Fruit fly (Drosophila melanogaster) whole organism, embryonic: ENCODE results near the gene CG8176.

ENCODE experiments used
- Aef1 ChIP-seq: fragments of 200-800 bp; sonication (Bioruptor generic); IDR thresholded peaks from 3 replicates; pipeline ENCODE4 v1.3.6; 2022; ENCODE audit warnings: missing biosample characterization, missing genetic modification characterization
- Antp ChIP-seq: fragments of 200-800 bp; sonication (Bioruptor generic); optimal IDR thresholded peaks from 3 replicates; lab custom pipeline; 2016; ENCODE audit warnings: missing biosample characterization, missing genetic modification characterization
- B-H1 ChIP-seq: fragments of 200-800 bp; sonication (Bioruptor generic); IDR thresholded peaks from 3 replicates; pipeline ENCODE4 v1.3.6; 2022; ENCODE audit warnings: missing biosample characterization, missing genetic modification characterization
- CG10979 ChIP-seq: fragments of 200-800 bp; sonication (Bioruptor generic); optimal IDR thresholded peaks from 2 replicates; lab custom pipeline; 2018; ENCODE audit warnings: missing biosample characterization, mild to moderate bottlenecking, missing genetic modification characterization, moderate library complexity
- CG1647 ChIP-seq: fragments of 200-800 bp; sonication (Bioruptor generic); optimal IDR thresholded peaks from 3 replicates; lab custom pipeline; 2016; ENCODE audit warnings: missing biosample characterization, missing genetic modification characterization
- CG2116 ChIP-seq: fragments of 200-800 bp; sonication (Bioruptor generic); optimal IDR thresholded peaks from 3 replicates; lab custom pipeline; 2018; ENCODE audit warnings: missing biosample characterization, mild to moderate bottlenecking, missing genetic modification characterization
- CG2120 ChIP-seq: fragments of 200-800 bp; sonication (Bioruptor generic); optimal IDR thresholded peaks from 3 replicates; lab custom pipeline; 2016; ENCODE audit warnings: missing biosample characterization, missing genetic modification characterization
- CG2889 ChIP-seq: fragments of 200-800 bp; sonication (Bioruptor generic); IDR thresholded peaks from 3 replicates; pipeline ENCODE4 v1.3.6; 2022; ENCODE audit warnings: missing biosample characterization, missing genetic modification characterization
- CG33213 ChIP-seq: fragments of 200-800 bp; sonication (Bioruptor generic); optimal IDR thresholded peaks from 3 replicates; lab custom pipeline; 2016; ENCODE audit warnings: missing biosample characterization, missing genetic modification characterization
- CG4328 ChIP-seq: fragments of 200-800 bp; sonication (Bioruptor generic); optimal IDR thresholded peaks from 3 replicates; lab custom pipeline; 2017; ENCODE audit warnings: missing biosample characterization, missing genetic modification reagents, missing genetic modification characterization
- CG7839 ChIP-seq: fragments of 200-800 bp; sonication (Bioruptor generic); optimal IDR thresholded peaks from 3 replicates; lab custom pipeline; 2018; ENCODE audit warnings: missing biosample characterization, mild to moderate bottlenecking, missing genetic modification characterization, moderate library complexity
- CG8765 ChIP-seq: fragments of 200-800 bp; sonication (Bioruptor generic); IDR thresholded peaks from 2 replicates; pipeline ENCODE4 v1.3.6; 2022; ENCODE audit warnings: missing biosample characterization, missing genetic modification characterization
- CG9797 ChIP-seq: fragments of 200-800 bp; sonication (Bioruptor generic); optimal IDR thresholded peaks from 3 replicates; lab custom pipeline; 2018; ENCODE audit warnings: missing biosample characterization, mild to moderate bottlenecking, missing genetic modification characterization
- Camta ChIP-seq: fragments of 200-800 bp; sonication (Bioruptor generic); optimal IDR thresholded peaks from 2 replicates; lab custom pipeline; 2016; ENCODE audit warnings: missing biosample characterization, missing genetic modification characterization
- D ChIP-seq, 2 experiments: fragments of 200-800 bp in 1 of 2; fragments of >200 bp in 1 of 2; sonication (Bioruptor generic) in 1 of 2; optimal IDR thresholded peaks; 2 replicates in 1 of 2; 3 replicates in 1 of 2; lab custom pipeline; 2017; ENCODE audit warnings: mild to moderate bottlenecking in 1 of 2, missing biosample characterization in 1 of 2, missing genetic modification characterization in 1 of 2, missing genetic modification reagents in 1 of 2
- Dad ChIP-seq: fragments of 200-800 bp; sonication (Bioruptor generic); optimal IDR thresholded peaks from 3 replicates; lab custom pipeline; 2016; ENCODE audit warnings: missing biosample characterization, missing genetic modification characterization
- Dfd ChIP-seq, 2 experiments: fragments of >200 bp; optimal IDR thresholded peaks; 2 replicates each; lab custom pipeline; 2017; ENCODE audit warnings: missing biosample characterization in 2 of 2, missing genetic modification characterization in 2 of 2
- Dip2 ChIP-seq: fragments of 200-800 bp; sonication (Bioruptor generic); IDR thresholded peaks from 2 replicates; pipeline ENCODE4 v1.3.6; 2022; ENCODE audit warnings: missing biosample characterization, missing genetic modification characterization
- Ets65A ChIP-seq: fragments of 200-800 bp; sonication (Bioruptor generic); peaks from one replicate; lab custom pipeline; 2016; ENCODE audit warnings: missing biosample characterization, missing genetic modification characterization
- HLHmδ ChIP-seq: fragments of 200-800 bp; sonication (Bioruptor generic); optimal IDR thresholded peaks from 2 replicates; lab custom pipeline; 2018; ENCODE audit warnings: missing biosample characterization, mild to moderate bottlenecking, missing genetic modification characterization, moderate library complexity
- Hsf ChIP-seq: fragments of 200-800 bp; sonication (Bioruptor generic); optimal IDR thresholded peaks from 3 replicates; lab custom pipeline; 2016; ENCODE audit warnings: missing biosample characterization, missing genetic modification characterization
- Med ChIP-seq: fragments of 200-800 bp; sonication (Bioruptor generic); peaks from one replicate; lab custom pipeline; 2016; ENCODE audit warnings: missing biosample characterization, missing genetic modification characterization, mild to moderate bottlenecking, inconsistent platforms, moderate library complexity
- Meics ChIP-seq: fragments of 200-800 bp; sonication (Bioruptor generic); optimal IDR thresholded peaks from 2 replicates; lab custom pipeline; 2017; ENCODE audit warnings: missing biosample characterization, mild to moderate bottlenecking, missing genetic modification characterization
- Myb ChIP-seq: fragments of 200-800 bp; sonication (Bioruptor generic); optimal IDR thresholded peaks from 2 replicates; lab custom pipeline; 2016; ENCODE audit warnings: missing biosample characterization, missing genetic modification characterization
- NfI ChIP-seq: fragments of 200-800 bp; sonication (Bioruptor generic); optimal IDR thresholded peaks from 3 replicates; lab custom pipeline; 2018; ENCODE audit warnings: missing biosample characterization, mild to moderate bottlenecking, missing genetic modification characterization, moderate library complexity
- Poxn ChIP-seq: fragments of 200-800 bp; sonication (Bioruptor generic); IDR thresholded peaks from 2 replicates; pipeline ENCODE4 v1.3.6; 2022; ENCODE audit warnings: missing biosample characterization, missing genetic modification characterization
- Sox102F ChIP-seq: fragments of 200-800 bp; sonication (Bioruptor generic); optimal IDR thresholded peaks from 2 replicates; lab custom pipeline; 2018; ENCODE audit warnings: missing biosample characterization, mild to moderate bottlenecking, missing genetic modification characterization, moderate library complexity
- Stat92E ChIP-seq, 3 experiments: fragments of >200 bp in 2 of 3; fragments of 200-800 bp in 1 of 3; sonication (Bioruptor generic) in 1 of 3; optimal IDR thresholded peaks; 2 replicates each; lab custom pipeline; 2017 to 2019; ENCODE audit warnings: missing biosample characterization in 3 of 3, missing genetic modification characterization in 3 of 3, mild to moderate bottlenecking in 1 of 3, moderate library complexity in 1 of 3
- cad ChIP-seq: fragments of >200 bp; optimal IDR thresholded peaks from 2 replicates; lab custom pipeline; 2017; ENCODE audit warnings: missing biosample characterization, missing genetic modification characterization
- en ChIP-seq: fragments of 200-800 bp; sonication (Bioruptor generic); optimal IDR thresholded peaks from 2 replicates; lab custom pipeline; 2016; ENCODE audit warnings: missing biosample characterization, missing genetic modification characterization
- fd64A ChIP-seq: fragments of 200-800 bp; sonication (Bioruptor generic); optimal IDR thresholded peaks from 3 replicates; lab custom pipeline; 2018; ENCODE audit warnings: missing biosample characterization, mild to moderate bottlenecking, missing genetic modification characterization
- ftz-f1 ChIP-seq: fragments of 200-800 bp; sonication (Bioruptor generic); optimal IDR thresholded peaks from 2 replicates; lab custom pipeline; 2016; ENCODE audit warnings: missing biosample characterization, missing genetic modification characterization
- her ChIP-seq: fragments of 200-800 bp; sonication (Bioruptor generic); optimal IDR thresholded peaks from 2 replicates; lab custom pipeline; 2016; ENCODE audit warnings: missing biosample characterization, missing genetic modification characterization
- insv ChIP-seq, 2 experiments: fragments of 200-800 bp; sonication (Bioruptor generic); optimal IDR thresholded peaks; 3 replicates each; lab custom pipeline; 2016 to 2018; ENCODE audit warnings: missing biosample characterization in 2 of 2, missing genetic modification characterization in 2 of 2
- knrl ChIP-seq: fragments of 200-800 bp; sonication (Bioruptor generic); IDR thresholded peaks from 3 replicates; pipeline ENCODE4 v1.3.6; 2022; ENCODE audit warnings: missing biosample characterization, missing genetic modification characterization; ENCODE audit not compliant: partially characterized antibody
- lbe ChIP-seq: fragments of 200-800 bp; sonication (Bioruptor generic); optimal IDR thresholded peaks from 2 replicates; lab custom pipeline; 2016; ENCODE audit warnings: missing biosample characterization, mild to moderate bottlenecking, missing genetic modification characterization
- lola ChIP-seq, 3 experiments: fragments of >200 bp in 2 of 3; fragments of 200-800 bp in 1 of 3; sonication (Bioruptor generic) in 1 of 3; optimal IDR thresholded peaks; 2 replicates each; lab custom pipeline; 2017 to 2019; ENCODE audit warnings: missing biosample characterization in 3 of 3, missing genetic modification characterization in 3 of 3, mild to moderate bottlenecking in 1 of 3, moderate library complexity in 1 of 3
- nom ChIP-seq: fragments of 200-800 bp; sonication (Bioruptor generic); optimal IDR thresholded peaks from 2 replicates; lab custom pipeline; 2017; ENCODE audit warnings: missing biosample characterization, missing genetic modification characterization, mild to moderate bottlenecking, moderate library complexity, missing genetic modification reagents
- peb ChIP-seq: fragments of 200-800 bp; sonication (Bioruptor generic); IDR thresholded peaks from 2 replicates; pipeline ENCODE4 v1.3.6; 2022; ENCODE audit warnings: missing biosample characterization, missing genetic modification characterization
- pfk ChIP-seq: fragments of 200-800 bp; sonication (Bioruptor generic); optimal IDR thresholded peaks from 2 replicates; lab custom pipeline; 2018; ENCODE audit warnings: missing biosample characterization, mild to moderate bottlenecking, missing genetic modification characterization, moderate library complexity
- pzg ChIP-seq: fragments of 200-800 bp; sonication (Bioruptor generic); optimal IDR thresholded peaks from 3 replicates; lab custom pipeline; 2018; ENCODE audit warnings: missing biosample characterization, mild to moderate bottlenecking, missing genetic modification characterization, moderate library complexity
- sc ChIP-seq, 3 experiments: fragments of >200 bp in 2 of 3; fragments of 200-800 bp in 1 of 3; sonication (Bioruptor generic) in 1 of 3; optimal IDR thresholded peaks; 2 replicates in 2 of 3; 3 replicates in 1 of 3; lab custom pipeline; 2017; ENCODE audit warnings: mild to moderate bottlenecking in 1 of 3, missing biosample characterization in 1 of 3, missing genetic modification characterization in 1 of 3, missing genetic modification reagents in 1 of 3
- sens ChIP-seq: fragments of 200-800 bp; sonication (Bioruptor generic); peaks from one replicate; lab custom pipeline; 2016; ENCODE audit warnings: missing biosample characterization, missing genetic modification characterization
- shn ChIP-seq: fragments of 200-800 bp; sonication (Bioruptor generic); optimal IDR thresholded peaks from 3 replicates; lab custom pipeline; 2016; ENCODE audit warnings: missing biosample characterization, missing genetic modification characterization
- sima ChIP-seq: fragments of 200-800 bp; sonication (Bioruptor generic); optimal IDR thresholded peaks from 2 replicates; lab custom pipeline; 2016; ENCODE audit warnings: missing biosample characterization, missing genetic modification characterization
- slbo ChIP-seq: fragments of 200-800 bp; sonication (Bioruptor generic); IDR thresholded peaks from 2 replicates; pipeline ENCODE4 v1.3.6; 2022; ENCODE audit warnings: missing biosample characterization, missing genetic modification characterization
- ssp ChIP-seq: fragments of 200-800 bp; sonication (Bioruptor generic); IDR thresholded peaks from 2 replicates; pipeline ENCODE4 v1.3.6; 2022; ENCODE audit warnings: missing biosample characterization, missing genetic modification characterization
- vnd ChIP-seq: fragments of 200-800 bp; sonication (Bioruptor generic); IDR thresholded peaks from 3 replicates; pipeline ENCODE4 v1.3.6; 2022; ENCODE audit warnings: missing biosample characterization, missing genetic modification characterization; ENCODE audit not compliant: partially characterized antibody
- vvl ChIP-seq: fragments of 200-800 bp; sonication (Bioruptor generic); IDR thresholded peaks from 2 replicates; pipeline ENCODE4 v1.3.6; 2022; ENCODE audit warnings: missing biosample characterization, missing genetic modification characterization

The CG8176 gene

DNA sequence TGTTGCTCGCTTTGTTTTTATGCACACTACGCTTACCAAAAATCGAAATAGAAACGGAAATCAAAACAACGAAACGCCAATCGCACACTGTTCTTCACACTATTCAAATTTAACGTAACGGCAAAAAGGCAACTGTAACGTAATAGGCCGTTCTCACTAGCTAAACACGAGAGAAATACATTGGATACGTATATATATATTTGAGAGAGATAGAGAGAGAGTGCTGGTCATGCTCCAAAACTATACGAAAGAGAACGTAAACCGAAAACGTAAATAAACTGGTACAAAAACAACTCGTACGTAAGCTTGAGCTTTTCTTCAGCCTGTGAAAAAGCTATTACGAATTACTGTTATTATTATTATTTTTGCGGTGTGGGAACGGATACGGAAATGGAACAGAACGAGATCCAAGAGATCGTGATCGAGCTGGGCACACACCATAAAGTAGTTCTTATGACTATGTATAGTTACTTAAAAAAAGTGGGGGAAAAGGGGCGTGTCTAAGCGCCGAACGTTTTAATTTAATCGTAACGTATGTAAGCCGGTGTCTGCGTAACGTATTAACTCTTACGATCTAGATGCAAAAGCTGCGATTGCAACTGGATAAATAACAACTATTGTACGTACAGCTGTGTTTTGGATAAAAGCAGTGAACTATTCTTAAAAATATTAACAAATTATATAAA lies 27.8 kb downstream of the CG8176 start (continued):
- TF ChIP-seq sens (GFP tag; lab: Kevin White, UChicago): peak; percentile 79
- TF ChIP-seq CG2120: no peak
- no peak for TF ChIP-seq Dip2 (GFP tag; lab: Robert Waterston, UW)
- peak; percentile 13 for TF ChIP-seq pzg (GFP tag; lab: Kevin White, UChicago)
- TF ChIP-seq sima: no peak
- TF ChIP-seq shn: no peak
- TF ChIP-seq Stat92E (GFP tag; optimal IDR thresholded peaks at IDR 0.05; lab: Kevin White, UChicago): no peak
- no peak for TF ChIP-seq B-H1 (GFP tag; lab: Robert Waterston, UW)
- TF ChIP-seq NfI (GFP tag; lab: Kevin White, UChicago): no peak
- no peak for TF ChIP-seq lbe (GFP tag; lab: Kevin White, UChicago)
- no peak for TF ChIP-seq Poxn
- no peak for TF ChIP-seq CG4328 (GFP tag; lab: Kevin White, UChicago)
- TF ChIP-seq HLHmδ: no peak
- no peak for TF ChIP-seq ftz-f1
- TF ChIP-seq Camta (GFP tag; lab: Kevin White, UChicago): no peak
- peak; percentile 61 for TF ChIP-seq Med (GFP tag; lab: Kevin White, UChicago)
- peak in 1 of 3 experiments; percentile 78 for TF ChIP-seq lola (GFP tag; optimal IDR thresholded peaks at IDR 0.05; lab: Kevin White, UChicago)
- peak; percentile 40 for TF ChIP-seq CG33213 (GFP tag; lab: Kevin White, UChicago)
- TF ChIP-seq nom (GFP tag; lab: Kevin White, UChicago): no peak
- TF ChIP-seq Sox102F: no peak
- no peak for TF ChIP-seq Meics
- TF ChIP-seq peb (GFP tag; lab: Robert Waterston, UW): no peak
- no peak for TF ChIP-seq knrl (GFP tag; lab: Robert Waterston, UW)
- no peak for TF ChIP-seq CG7839 (tag; lab: Kevin White, UChicago)
- TF ChIP-seq D (optimal IDR thresholded peaks at IDR 0.05; lab: Kevin White, UChicago): no peak
- TF ChIP-seq D (GFP tag; optimal IDR thresholded peaks at IDR 0.05; lab: Kevin White, UChicago): no peak
- no peak for TF ChIP-seq CG2889 (GFP tag; lab: Robert Waterston, UW)
- peak in 1 of 2 experiments; percentile 9 for TF ChIP-seq Dfd (GFP tag; optimal IDR thresholded peaks at IDR 0.05; lab: Kevin White, UChicago)
- peak; percentile 27 for TF ChIP-seq pfk (GFP tag; lab: Kevin White, UChicago)
- no peak for TF ChIP-seq vvl
- TF ChIP-seq CG1647 (GFP tag; lab: Kevin White, UChicago): no peak
- no peak for TF ChIP-seq CG8765 (GFP tag; lab: Robert Waterston, UW)
- TF ChIP-seq slbo (GFP tag; lab: Robert Waterston, UW): no peak
- TF ChIP-seq Dad: no peak
- no peak for TF ChIP-seq her (GFP tag; lab: Kevin White, UChicago)
- TF ChIP-seq CG9797 (GFP tag; lab: Kevin White, UChicago): no peak
- no peak for TF ChIP-seq Aef1 (GFP tag; lab: Robert Waterston, UW)
- TF ChIP-seq CG10979 (tag; lab: Kevin White, UChicago): no peak
- TF ChIP-seq cad (GFP tag; lab: Kevin White, UChicago): no peak
- no peak for TF ChIP-seq Antp
- TF ChIP-seq ssp (GFP tag; lab: Robert Waterston, UW): peak; percentile 80
- TF ChIP-seq en (GFP tag; lab: Kevin White, UChicago): no peak
- TF ChIP-seq sc (optimal IDR thresholded peaks at IDR 0.05; lab: Kevin White, UChicago): no peak
- TF ChIP-seq sc (GFP tag; optimal IDR thresholded peaks at IDR 0.05; lab: Kevin White, UChicago): no peak
- no peak for TF ChIP-seq vnd (GFP tag; lab: Robert Waterston, UW)
- TF ChIP-seq fd64A (GFP tag; lab: Kevin White, UChicago): no peak
- TF ChIP-seq Ets65A (GFP tag; lab: Kevin White, UChicago): peak; percentile 36
- peak; percentile 18 for TF ChIP-seq CG2116 (GFP tag; lab: Kevin White, UChicago)
- TF ChIP-seq insv (GFP tag; optimal IDR thresholded peaks at IDR 0.05; lab: Kevin White, UChicago): no peak
- no peak for TF ChIP-seq Hsf
- TF ChIP-seq Myb (GFP tag; lab: Kevin White, UChicago): peak; percentile 65
